Worm (Caenorhabditis elegans): ENCODE measurements around the gene ZK783.7.

Gene ZK783.7

ce11 chrIII:7642015-7642414, 14.5 kb upstream of the ZK783.7 start (continued):
- TF ChIP-seq him-1 (tag; optimal IDR thresholded peaks at IDR 0.05) (no peak), ceh-27 (GFP tag; optimal IDR thresholded peaks at IDR 0.05) (peak; percentile 34), ztf-25 (GFP tag; IDR thresholded peaks at IDR 0.05) (0 out of 2 replicates have a peak, but pooled peaks have one; percentile 34), ceh-40 (GFP tag; IDR thresholded peaks at IDR 0.05) (0 out of 2 replicates have a peak, but pooled peaks have one; percentile 44), mel-28 (tag; optimal IDR thresholded peaks at IDR 0.05; ENCODE audit: borderline replicate concordance) (no peak), gei-17 (GFP tag; optimal IDR thresholded peaks at IDR 0.05) (no peak), B0035.1 (tag; optimal IDR thresholded peaks at IDR 0.05) (no peak), ccch-3 (GFP tag; optimal IDR thresholded peaks at IDR 0.05) (no peak), mcd-1 (GFP tag; IDR thresholded peaks at IDR 0.05) (no peak), die-1 (tag; optimal IDR thresholded peaks at IDR 0.05) (peak; percentile 38), K11D2.4 (GFP tag; IDR thresholded peaks at IDR 0.05) (no peak; the same call in 1 of the 2 replicates), Y53F4B.3 (GFP tag; IDR thresholded peaks at IDR 0.05) (no peak), snpc-1.3 (tag; optimal IDR thresholded peaks at IDR 0.05; ENCODE audit: insufficient read depth) (no peak), ztf-3 (GFP tag; optimal IDR thresholded peaks at IDR 0.05) (no peak), nfyb-1 (GFP tag; IDR thresholded peaks at IDR 0.05) (peak; percentile 63; the same call in 1 of the 2 replicates), F55B11.4 (tag; optimal IDR thresholded peaks at IDR 0.05; ENCODE audit: borderline replicate concordance, insufficient read depth) (no peak), Y67H2A.10 (GFP tag; conservative IDR thresholded peaks at IDR 0.05) (no peak), repo-1 (tag; optimal IDR thresholded peaks at IDR 0.05) (peak; percentile 1), hmg-20 (GFP tag; IDR thresholded peaks at IDR 0.05) (peak; percentile 65; the same call in 1 of the 2 replicates), akir-1 (GFP tag; optimal IDR thresholded peaks at IDR 0.05) (no peak), lsl-1 (GFP tag; optimal IDR thresholded peaks at IDR 0.05) (peak; percentile 29), madf-8 (GFP tag; conservative IDR thresholded peaks at IDR 0.05) (no peak), egrh-3 (GFP tag; IDR thresholded peaks at IDR 0.05) (no peak), cebp-2 (GFP tag; IDR thresholded peaks at IDR 0.05) (no peak), C06A6.2 (GFP tag; conservative IDR thresholded peaks at IDR 0.05) (no peak), Y56A3A.18 (GFP tag; IDR thresholded peaks at IDR 0.05) (peak; percentile 80; the same call in 1 of the 2 replicates), Y53G8AR.9 (GFP tag; conservative IDR thresholded peaks at IDR 0.05) (peak; percentile 69; the same call in 1 of the 2 replicates), Y95B8A.8 (GFP tag; IDR thresholded peaks at IDR 0.05) (0 out of 2 replicates have a peak, but pooled peaks have one; percentile 61), zim-3 (tag; optimal IDR thresholded peaks at IDR 0.05) (peak; percentile 65), F57C9.4 (tag; optimal IDR thresholded peaks at IDR 0.05) (no peak), ztf-22 (GFP tag; optimal IDR thresholded peaks at IDR 0.05) (no peak), egl-44 (GFP tag; IDR thresholded peaks at IDR 0.05) (0 out of 2 replicates have a peak, but pooled peaks have one; percentile 19), chd-7 (tag; optimal IDR thresholded peaks at IDR 0.05) (peak; percentile 3), snpc-4 (GFP tag; optimal IDR thresholded peaks at IDR 0.05) (no peak), snpc-4 (tag; optimal IDR thresholded peaks at IDR 0.05) (no peak), B0336.3 (GFP tag; IDR thresholded peaks at IDR 0.05) (no peak)

- TF ChIP-seq sdz-38 (tag; optimal IDR thresholded peaks at IDR 0.05) (no peak), F52B5.7 (tag; optimal IDR thresholded peaks at IDR 0.05) (no peak), madf-8 (GFP tag; conservative IDR thresholded peaks at IDR 0.05) (no peak), ceh-27 (GFP tag; optimal IDR thresholded peaks at IDR 0.05) (no peak), C06A6.2 (GFP tag; conservative IDR thresholded peaks at IDR 0.05) (no peak), hsf-1 (GFP tag; IDR thresholded peaks at IDR 0.05) (no peak), hrde-1 (tag; optimal IDR thresholded peaks at IDR 0.05; ENCODE audit: borderline replicate concordance) (no peak), snpc-1.1 (tag; optimal IDR thresholded peaks at IDR 0.05; ENCODE audit: insufficient read depth) (no peak), egrh-3 (GFP tag; IDR thresholded peaks at IDR 0.05) (no peak), B0261.1 (tag; optimal IDR thresholded peaks at IDR 0.05) (no peak), B0336.3 (GFP tag; IDR thresholded peaks at IDR 0.05) (no peak), B0019.2 (GFP tag; conservative IDR thresholded peaks at IDR 0.05) (no peak), C17E4.6 (GFP tag; IDR thresholded peaks at IDR 0.05) (no peak), ZK185.1 (tag; optimal IDR thresholded peaks at IDR 0.05; ENCODE audit: poor library complexity, severe bottlenecking) (no peak)
Observed at ce11 chrIII:7643084-7643483, 13.4 kb upstream of the ZK783.7 start, which contains the start of gene upp-1. TSS of gene upp-1 (minus strand) at chrIII:7643101.
